Fruit fly (Drosophila melanogaster) whole organism: ENCODE results near the gene Pus1.

Experiments
- CG8478 ChIP-seq: fragments of >200 bp; optimal IDR thresholded peaks from 2 replicates; lab custom pipeline; 2018; ENCODE audit warnings: inconsistent platforms
- Dll ChIP-seq: fragments of >200 bp; optimal IDR thresholded peaks from 2 replicates; lab custom pipeline; 2017
- pan ChIP-seq: fragments of >200 bp; optimal IDR thresholded peaks from 2 replicates; lab custom pipeline; 2017
- psq ChIP-seq: fragments of >200 bp; optimal IDR thresholded peaks from 2 replicates; lab custom pipeline; 2017
- usp ChIP-seq: fragments of >200 bp; optimal IDR thresholded peaks from 2 replicates; lab custom pipeline; 2017; ENCODE audit warnings: missing biosample characterization, missing genetic modification characterization, mixed read lengths

- TF ChIP-seq CG8478 (lab: Kevin White, UChicago) (no peak), usp (GFP tag; lab: Kevin White, UChicago) (no peak), pan (lab: Kevin White, UChicago) (no peak), psq (lab: Kevin White, UChicago) (no peak), Dll (no peak)
Measured at dm6 chr3R:20597407-20598325, 5.2 kb upstream of the Pus1 start.
